Worm (Caenorhabditis elegans) whole organism, L1 larva: Measurements from ENCODE around the gene F40F9.10.
A peak's percentile ranks its signal among the peaks of the same experiment; 100 is the strongest.

ENCODE experiments used
- C16A3.4 ChIP-seq: fragments of 150-350 bp; optimal IDR thresholded peaks from 2 replicates; lab custom pipeline; 2014; ENCODE audit warnings: missing biosample characterization, missing genetic modification characterization
- F16B12.6 ChIP-seq: fragments of 150-350 bp; optimal IDR thresholded peaks from 2 replicates; lab custom pipeline; 2014; ENCODE audit warnings: missing biosample characterization, missing genetic modification characterization
- aha-1 ChIP-seq: fragments of 150-350 bp; optimal IDR thresholded peaks from 2 replicates; lab custom pipeline; 2014; ENCODE audit warnings: missing biosample characterization, missing genetic modification characterization
- aly-2 ChIP-seq: fragments of 150-350 bp; optimal IDR thresholded peaks from 2 replicates; lab custom pipeline; 2014; ENCODE audit warnings: missing biosample characterization, missing genetic modification characterization
- ceh-8 ChIP-seq: fragments of 200-800 bp; sonication (Bioruptor generic); optimal IDR thresholded peaks from 2 replicates; lab custom pipeline; 2018; ENCODE audit warnings: mild to moderate bottlenecking, missing genetic modification characterization, moderate library complexity, missing compliant biosample characterization
- ceh-90 ChIP-seq: sonication (generic microtip); optimal IDR thresholded peaks from 2 replicates; lab custom pipeline; 2016; ENCODE audit warnings: missing genetic modification characterization, missing compliant biosample characterization
- ces-1 ChIP-seq: fragments of 150-350 bp; optimal IDR thresholded peaks from 2 replicates; lab custom pipeline; 2014; ENCODE audit warnings: missing biosample characterization, missing genetic modification reagents, missing genetic modification characterization
- dpl-1 ChIP-seq, 3 experiments: fragments of 150-350 bp in 2 of 3; sonication (generic microtip) in 1 of 3; optimal IDR thresholded peaks; 2 replicates each; lab custom pipeline; 2014 to 2017; ENCODE audit warnings: missing biosample characterization in 3 of 3, missing genetic modification characterization in 3 of 3, missing genetic modification reagents in 3 of 3
- efl-1 ChIP-seq, 4 experiments: fragments of 150-350 bp; optimal IDR thresholded peaks in 3 of 4; peaks in 1 of 4; 1 replicate in 1 of 4; 2 replicates in 3 of 4; lab custom pipeline; 2014; ENCODE audit warnings: missing biosample characterization in 2 of 4, missing genetic modification characterization in 2 of 4, missing genetic modification reagents in 2 of 4
- efl-3 ChIP-seq: fragments of 200-800 bp; sonication (Bioruptor generic); optimal IDR thresholded peaks from 2 replicates; lab custom pipeline; 2018; ENCODE audit warnings: mild to moderate bottlenecking, missing genetic modification characterization, missing compliant biosample characterization
- egl-13 ChIP-seq: sonication (generic microtip); optimal IDR thresholded peaks from 2 replicates; lab custom pipeline; 2016; ENCODE audit warnings: missing genotype, missing genetic modification reagents, missing genetic modification characterization, missing compliant biosample characterization
- egl-27 ChIP-seq, 2 experiments: fragments of 150-350 bp in 1 of 2; sonication (generic microtip); optimal IDR thresholded peaks; 3 replicates each; lab custom pipeline; 2017 to 2018; ENCODE audit warnings: missing biosample characterization in 2 of 2, missing genetic modification characterization in 2 of 2, missing genetic modification reagents in 2 of 2
- elt-2 ChIP-seq: sonication (generic microtip); optimal IDR thresholded peaks from 2 replicates; lab custom pipeline; 2016; ENCODE audit warnings: missing genetic modification characterization, mild to moderate bottlenecking, inconsistent platforms, missing compliant biosample characterization, missing genetic modification reagents
- elt-3 ChIP-seq, 6 experiments: fragments of 150-350 bp in 1 of 6; sonication (generic microtip); optimal IDR thresholded peaks; 2 replicates each; lab custom pipeline; 2017 to 2018; ENCODE audit warnings: missing biosample characterization in 6 of 6, missing genetic modification characterization in 6 of 6, inconsistent platforms in 1 of 6
- ets-5 ChIP-seq: fragments of 200-800 bp; sonication (Bioruptor generic); IDR thresholded peaks from 2 replicates; pipeline ENCODE4 v1.3.6; 2022; ENCODE audit warnings: missing genetic modification characterization, missing compliant biosample characterization
- fkh-10 ChIP-seq: sonication (generic microtip); optimal IDR thresholded peaks from 2 replicates; lab custom pipeline; 2017; ENCODE audit warnings: missing biosample characterization, missing genetic modification reagents, missing genetic modification characterization
- fkh-4 ChIP-seq: sonication (generic microtip); optimal IDR thresholded peaks from 2 replicates; lab custom pipeline; 2016; ENCODE audit warnings: missing compliant biosample characterization, missing genetic modification characterization, borderline replicate concordance
- hlh-17 ChIP-seq: fragments of 200-800 bp; sonication (Bioruptor generic); optimal IDR thresholded peaks from 2 replicates; lab custom pipeline; 2018; ENCODE audit warnings: missing genetic modification characterization, mild to moderate bottlenecking, missing compliant biosample characterization, moderate library complexity, borderline replicate concordance
- hlh-4 ChIP-seq: sonication (generic microtip); optimal IDR thresholded peaks from 2 replicates; lab custom pipeline; 2016; ENCODE audit warnings: mild to moderate bottlenecking, missing genetic modification characterization, missing compliant biosample characterization
- hpl-2 ChIP-seq: fragments of 150-350 bp; optimal IDR thresholded peaks from 2 replicates; lab custom pipeline; 2014; ENCODE audit warnings: missing biosample characterization, missing genetic modification reagents, missing genetic modification characterization
- irx-1 ChIP-seq: sonication (generic microtip); optimal IDR thresholded peaks from 2 replicates; lab custom pipeline; 2016; ENCODE audit warnings: missing genetic modification characterization, missing compliant biosample characterization
- lir-3 ChIP-seq: sonication (generic microtip); optimal IDR thresholded peaks from 2 replicates; lab custom pipeline; 2016; ENCODE audit warnings: mild to moderate bottlenecking, missing genetic modification characterization, moderate library complexity, missing compliant biosample characterization; ENCODE audit not compliant: poor library complexity
- lsy-2 ChIP-seq, 2 experiments: fragments of 150-350 bp; optimal IDR thresholded peaks; 2 replicates each; lab custom pipeline; 2014; ENCODE audit warnings: missing biosample characterization in 2 of 2, missing genetic modification characterization in 2 of 2
- mef-2 ChIP-seq: fragments of 150-350 bp; optimal IDR thresholded peaks from 2 replicates; lab custom pipeline; 2014; ENCODE audit warnings: missing biosample characterization, missing genetic modification characterization
- nhr-11 ChIP-seq: fragments of 150-350 bp; optimal IDR thresholded peaks from 2 replicates; lab custom pipeline; 2014; ENCODE audit warnings: missing biosample characterization, missing genetic modification characterization
- nhr-19 ChIP-seq: fragments of 200-800 bp; sonication (Bioruptor generic); conservative IDR thresholded peaks from 2 replicates; pipeline ENCODE4 v1.3.6; 2022; ENCODE audit warnings: missing genetic modification characterization, missing compliant biosample characterization
- nhr-20 ChIP-seq: sonication (generic microtip); optimal IDR thresholded peaks from 2 replicates; lab custom pipeline; 2016; ENCODE audit warnings: mild to moderate bottlenecking, missing genetic modification characterization, missing compliant biosample characterization
- nhr-237 ChIP-seq: fragments of 150-350 bp; optimal IDR thresholded peaks from 2 replicates; lab custom pipeline; 2014; ENCODE audit warnings: missing biosample characterization, missing genetic modification characterization
- nhr-47 ChIP-seq: sonication (generic microtip); optimal IDR thresholded peaks from 2 replicates; lab custom pipeline; 2016; ENCODE audit warnings: mild to moderate bottlenecking, missing genetic modification characterization, moderate library complexity, missing compliant biosample characterization
- nhr-71 ChIP-seq: sonication (generic microtip); optimal IDR thresholded peaks from 2 replicates; lab custom pipeline; 2016; ENCODE audit warnings: mild to moderate bottlenecking, missing genetic modification characterization, moderate library complexity, missing compliant biosample characterization
- nhr-77 ChIP-seq: fragments of 150-350 bp; optimal IDR thresholded peaks from 2 replicates; lab custom pipeline; 2014; ENCODE audit warnings: missing biosample characterization, missing genetic modification characterization
- nhr-85 ChIP-seq: sonication (generic microtip); peaks from one replicate; lab custom pipeline; 2016; ENCODE audit warnings: missing genetic modification characterization, inconsistent platforms, missing compliant biosample characterization
- pax-3 ChIP-seq: fragments of 200-800 bp; sonication (Bioruptor generic); optimal IDR thresholded peaks from 2 replicates; lab custom pipeline; 2018; ENCODE audit warnings: mild to moderate bottlenecking, missing genetic modification characterization, moderate library complexity, missing compliant biosample characterization
- pqm-1 ChIP-seq: sonication (generic microtip); optimal IDR thresholded peaks from 3 replicates; lab custom pipeline; 2017; ENCODE audit warnings: missing biosample characterization, missing genetic modification characterization
- rnt-1 ChIP-seq: sonication (generic microtip); optimal IDR thresholded peaks from 2 replicates; lab custom pipeline; 2016; ENCODE audit warnings: mild to moderate bottlenecking, missing genetic modification characterization, moderate library complexity, missing compliant biosample characterization
- snpc-4 ChIP-seq: fragments of 150-350 bp; optimal IDR thresholded peaks from 2 replicates; lab custom pipeline; 2014; ENCODE audit warnings: missing biosample characterization, missing genetic modification characterization
- snu-23 ChIP-seq: sonication (generic microtip); optimal IDR thresholded peaks from 2 replicates; lab custom pipeline; 2016; ENCODE audit warnings: missing genetic modification characterization, missing compliant biosample characterization
- sptf-1 ChIP-seq: fragments of 150-350 bp; optimal IDR thresholded peaks from 2 replicates; lab custom pipeline; 2014; ENCODE audit warnings: missing biosample characterization, missing genetic modification characterization
- unc-30 ChIP-seq: sonication (generic microtip); optimal IDR thresholded peaks from 2 replicates; lab custom pipeline; 2017; ENCODE audit warnings: missing biosample characterization, missing genetic modification characterization
- unc-62 ChIP-seq: fragments of 150-350 bp; optimal IDR thresholded peaks from 2 replicates; lab custom pipeline; 2014; ENCODE audit warnings: missing biosample characterization, missing genetic modification reagents, missing genetic modification characterization
- unc-86 ChIP-seq: sonication (generic microtip); optimal IDR thresholded peaks from 2 replicates; lab custom pipeline; 2016; ENCODE audit warnings: missing genetic modification characterization, missing compliant biosample characterization
- vab-15 ChIP-seq: sonication (generic microtip); optimal IDR thresholded peaks from 2 replicates; lab custom pipeline; 2017; ENCODE audit warnings: missing genotype, mild to moderate bottlenecking, missing genetic modification characterization, missing compliant biosample characterization
- xbp-1 ChIP-seq: sonication (generic microtip); optimal IDR thresholded peaks from 2 replicates; lab custom pipeline; 2016; ENCODE audit warnings: missing genetic modification characterization, missing compliant biosample characterization
- zip-4 ChIP-seq: fragments of 200-800 bp; sonication (Bioruptor generic); optimal IDR thresholded peaks from 2 replicates; lab custom pipeline; 2018; ENCODE audit warnings: mild to moderate bottlenecking, missing genetic modification characterization, moderate library complexity, missing compliant biosample characterization

F40F9.10 gene

ce11 chrV:9690728-9691127 lies 22.7 kb downstream of the F40F9.10 start (continued):
- TF ChIP-seq dpl-1 (GFP tag; optimal IDR thresholded peaks at IDR 0.05; lab: Kevin White, UChicago) (peak; percentile 24 to 57 (median 38)), vab-15 (tag; lab: Kevin White, UChicago) (no peak), elt-3 (tag; optimal IDR thresholded peaks at IDR 0.05; lab: Kevin White, UChicago) (peak in 2 of 6 experiments; percentile 48 to 51), fkh-10 (GFP tag; lab: Kevin White, UChicago) (no peak), pax-3 (tag; lab: Kevin White, UChicago) (no peak), rnt-1 (tag; lab: Kevin White, UChicago) (peak; percentile 35), nhr-20 (tag; lab: Kevin White, UChicago) (peak; percentile 45), efl-3 (no peak), sptf-1 (tag; lab: Kevin White, UChicago) (no peak), zip-4 (no peak), nhr-85 (no peak), irx-1 (tag; lab: Kevin White, UChicago) (no peak), nhr-71 (tag; lab: Kevin White, UChicago) (no peak), snpc-4 (tag; lab: Kevin White, UChicago) (no peak), unc-86 (tag; lab: Kevin White, UChicago) (no peak), pqm-1 (tag; lab: Kevin White, UChicago) (no peak), ceh-90 (tag; lab: Kevin White, UChicago) (no peak), lsy-2 (tag; optimal IDR thresholded peaks at IDR 0.05; lab: Kevin White, UChicago) (peak; percentile 73 to 94), ceh-8 (GFP tag; lab: Kevin White, UChicago) (no peak), ces-1 (GFP tag; lab: Kevin White, UChicago) (no peak), lir-3 (no peak), unc-30 (tag; lab: Kevin White, UChicago) (no peak), F16B12.6 (tag; lab: Kevin White, UChicago) (peak; percentile 93), C16A3.4 (tag; lab: Kevin White, UChicago) (peak; percentile 52), egl-13 (tag; lab: Kevin White, UChicago) (no peak), snu-23 (GFP tag; lab: Kevin White, UChicago) (peak; percentile 65)

- TF ChIP-seq efl-1 (optimal IDR thresholded peaks at IDR 0.05; lab: Kevin White, UChicago) (no peak), efl-1 (GFP tag; optimal IDR thresholded peaks at IDR 0.05 in 1 of 2; lab: Kevin White, UChicago) (peak in 1 of 2 experiments; percentile 91), C16A3.4 (tag; lab: Kevin White, UChicago) (no peak), egl-27 (tag; optimal IDR thresholded peaks at IDR 0.05; lab: Kevin White, UChicago) (no peak)
These were observed 23.3 kb downstream of the F40F9.10 start, which contains the start of gene rbx-1 for ce11 chrV:9690099-9690572. Gene rbx-1, minus strand, starts transcription at chrV:9690522.

ce11 chrV:9689364-9689763 lies 24.1 kb downstream of the F40F9.10 start:
- TF ChIP-seq xbp-1 = no peak

ce11 chrV:9685559-9685958 lies 27.9 kb downstream of the F40F9.10 start, which contains the start of gene ZK287.4:
Gene ZK287.4, minus strand, starts transcription at chrV:9685659.
- no peak for TF ChIP-seq elt-2 (tag; lab: Kevin White, UChicago)
- no peak for TF ChIP-seq aha-1
- no peak for TF ChIP-seq nhr-77 (tag; lab: Kevin White, UChicago)
- TF ChIP-seq fkh-4 (tag; lab: Kevin White, UChicago) = no peak
- TF ChIP-seq aly-2 (tag; lab: Kevin White, UChicago) = no peak
- TF ChIP-seq xbp-1 = no peak
- no peak for TF ChIP-seq hlh-17 (GFP tag; lab: Kevin White, UChicago)
- TF ChIP-seq nhr-47 (tag; lab: Kevin White, UChicago) = no peak
- no peak for TF ChIP-seq unc-62 (GFP tag; lab: Kevin White, UChicago)
- TF ChIP-seq hlh-4 (tag; lab: Kevin White, UChicago) = no peak
- TF ChIP-seq lsy-2 (tag; optimal IDR thresholded peaks at IDR 0.05; lab: Kevin White, UChicago) = no peak
- no peak for TF ChIP-seq nhr-237 (tag; lab: Kevin White, UChicago)
- TF ChIP-seq ets-5 (GFP tag; lab: Robert Waterston, UW) = no peak
- no peak for TF ChIP-seq mef-2 (tag; lab: Kevin White, UChicago)
- no peak for TF ChIP-seq nhr-11 (tag; lab: Kevin White, UChicago)
- TF ChIP-seq nhr-19 (GFP tag; lab: Robert Waterston, UW) = no peak
- no peak for TF ChIP-seq hpl-2
- TF ChIP-seq, all 84 proteins: peak for 0
